Worm (Caenorhabditis elegans) whole organism, L4 larva: ENCODE measurements around the gene aptf-3.

Source experiments
- D1046.2 ChIP-seq: fragments of 200-800 bp; sonication (Bioruptor generic); IDR thresholded peaks from 2 replicates; pipeline ENCODE4 v1.3.6; 2022; ENCODE audit warnings: missing genetic modification characterization, missing compliant biosample characterization
- F10B5.3 ChIP-seq: sonication (generic microtip); optimal IDR thresholded peaks from 2 replicates; lab custom pipeline; 2016; ENCODE audit warnings: mild to moderate bottlenecking, missing genetic modification characterization, missing compliant biosample characterization
- F44E2.7 ChIP-seq: fragments of 200-800 bp; sonication (Bioruptor generic); IDR thresholded peaks from 2 replicates; pipeline ENCODE4 v2.1.2; 2022; ENCODE audit warnings: missing genetic modification characterization, missing compliant biosample characterization
- F49E8.2 ChIP-seq: sonication (generic microtip); optimal IDR thresholded peaks from 2 replicates; lab custom pipeline; 2016; ENCODE audit warnings: missing compliant biosample characterization, mild to moderate bottlenecking, missing genetic modification characterization, borderline replicate concordance
- R02D3.7 ChIP-seq: fragments of 150-350 bp; sonication (generic microtip); optimal IDR thresholded peaks from 3 replicates; lab custom pipeline; 2014; ENCODE audit warnings: missing biosample characterization, missing genetic modification characterization
- Y105C5A.15 ChIP-seq: fragments of 200-800 bp; sonication (Bioruptor generic); IDR thresholded peaks from 2 replicates; pipeline ENCODE4 v1.3.6; 2022; ENCODE audit warnings: missing genetic modification characterization, missing compliant biosample characterization
- ZK337.2 ChIP-seq: fragments of 200-800 bp; sonication (Bioruptor generic); IDR thresholded peaks from 2 replicates; pipeline ENCODE4 v1.3.6; 2022; ENCODE audit warnings: missing genetic modification reagents, missing genetic modification characterization, missing compliant biosample characterization
- aha-1 ChIP-seq: fragments of 150-350 bp; peaks from one replicate; lab custom pipeline; 2014; ENCODE audit warnings: missing biosample characterization, missing genetic modification characterization
- ama-1 ChIP-seq: fragments of 150-350 bp; optimal IDR thresholded peaks from 2 replicates; lab custom pipeline; 2014; ENCODE audit warnings: inconsistent platforms, mixed read lengths
- attf-4 ChIP-seq: sonication (generic microtip); optimal IDR thresholded peaks from 3 replicates; lab custom pipeline; 2017; ENCODE audit warnings: missing biosample characterization, missing genetic modification characterization
- ceh-28 ChIP-seq: fragments of 150-350 bp; optimal IDR thresholded peaks from 2 replicates; lab custom pipeline; 2014; ENCODE audit warnings: missing biosample characterization, missing genetic modification reagents, missing genetic modification characterization
- ceh-44 ChIP-seq: fragments of 200-800 bp; sonication (Bioruptor generic); IDR thresholded peaks from 2 replicates; pipeline ENCODE4 v1.3.6; 2022; ENCODE audit warnings: missing genetic modification reagents, missing genetic modification characterization, missing compliant biosample characterization
- ceh-82 ChIP-seq: sonication (generic microtip); optimal IDR thresholded peaks from 2 replicates; lab custom pipeline; 2017; ENCODE audit warnings: missing biosample characterization, missing genetic modification characterization
- ces-1 ChIP-seq: fragments of 150-350 bp; sonication (generic microtip); optimal IDR thresholded peaks from 4 replicates; lab custom pipeline; 2014; ENCODE audit warnings: missing biosample characterization, missing genetic modification reagents, missing genetic modification characterization
- daf-16 ChIP-seq, 3 experiments: sonication (generic microtip); optimal IDR thresholded peaks; 2 replicates each; lab custom pipeline; 2016 to 2017; ENCODE audit warnings: missing genetic modification characterization in 3 of 3, missing genetic modification reagents in 3 of 3, mild to moderate bottlenecking in 2 of 3, missing compliant biosample characterization in 2 of 3, missing biosample characterization in 1 of 3, moderate library complexity in 1 of 3
- daf-19 ChIP-seq: fragments of 200-800 bp; sonication (Bioruptor generic); conservative IDR thresholded peaks from 2 replicates; pipeline ENCODE4 v1.3.6; 2022; ENCODE audit warnings: missing genetic modification characterization, missing compliant biosample characterization
- daf-8 ChIP-seq: fragments of 200-800 bp; sonication (Bioruptor generic); IDR thresholded peaks from 2 replicates; pipeline ENCODE4 v1.3.6; 2022; ENCODE audit warnings: missing genetic modification characterization, missing compliant biosample characterization
- egl-43 ChIP-seq: fragments of 200-800 bp; sonication (Bioruptor generic); IDR thresholded peaks from 2 replicates; pipeline ENCODE4 v1.3.6; 2022; ENCODE audit warnings: missing genetic modification reagents, missing genetic modification characterization, missing compliant biosample characterization
- fkh-10 ChIP-seq: fragments of 150-350 bp; optimal IDR thresholded peaks from 2 replicates; lab custom pipeline; 2014; ENCODE audit warnings: missing biosample characterization, missing genetic modification reagents, missing genetic modification characterization
- fos-1 ChIP-seq: fragments of 150-350 bp; optimal IDR thresholded peaks from 2 replicates; lab custom pipeline; 2014; ENCODE audit warnings: missing biosample characterization, missing genetic modification characterization
- hlh-30 ChIP-seq: sonication (generic microtip); optimal IDR thresholded peaks from 2 replicates; lab custom pipeline; 2017; ENCODE audit warnings: antibody characterized with exemption, mild to moderate bottlenecking, missing genetic modification characterization, missing compliant biosample characterization; ENCODE audit not compliant: insufficient read depth
- lim-7 ChIP-seq: fragments of 200-800 bp; sonication (Bioruptor generic); IDR thresholded peaks from 2 replicates; pipeline ENCODE4 v1.3.6; 2022; ENCODE audit warnings: missing genetic modification characterization, missing compliant biosample characterization
- lin-13 ChIP-seq: fragments of 150-350 bp; optimal IDR thresholded peaks from 2 replicates; lab custom pipeline; 2014; ENCODE audit warnings: missing biosample characterization, missing genetic modification reagents, missing genetic modification characterization
- lin-15B ChIP-seq: fragments of 150-350 bp; sonication (generic microtip); optimal IDR thresholded peaks from 3 replicates; lab custom pipeline; 2014; ENCODE audit warnings: missing biosample characterization, missing genetic modification characterization
- lin-29 ChIP-seq: fragments of 200-800 bp; sonication (Bioruptor generic); IDR thresholded peaks from 2 replicates; pipeline ENCODE4 v1.3.6; 2022; ENCODE audit warnings: missing genetic modification reagents, missing genetic modification characterization, missing compliant biosample characterization
- lin-39 ChIP-seq: fragments of 150-350 bp; optimal IDR thresholded peaks from 2 replicates; lab custom pipeline; 2014; ENCODE audit warnings: missing biosample characterization, missing genetic modification reagents, missing genetic modification characterization
- lir-3 ChIP-seq: sonication (generic microtip); optimal IDR thresholded peaks from 2 replicates; lab custom pipeline; 2016; ENCODE audit warnings: mild to moderate bottlenecking, missing genetic modification characterization, missing compliant biosample characterization
- lsy-2 ChIP-seq, 2 experiments: fragments of 150-350 bp in 1 of 2; sonication (generic microtip) in 1 of 2; optimal IDR thresholded peaks; 2 replicates each; lab custom pipeline; 2014 to 2017; ENCODE audit warnings: missing biosample characterization in 2 of 2, missing genetic modification characterization in 2 of 2
- mdl-1 ChIP-seq, 2 experiments: fragments of 150-350 bp in 1 of 2; sonication (generic microtip) in 1 of 2; optimal IDR thresholded peaks; 2 replicates each; lab custom pipeline; 2014 to 2017; ENCODE audit warnings: missing biosample characterization in 2 of 2, missing genetic modification characterization in 2 of 2
- mep-1 ChIP-seq: fragments of 150-350 bp; sonication (generic microtip); optimal IDR thresholded peaks from 3 replicates; lab custom pipeline; 2014; ENCODE audit warnings: missing biosample characterization, missing genetic modification characterization
- mxl-2 ChIP-seq: fragments of 200-800 bp; sonication (Bioruptor generic); conservative IDR thresholded peaks from 2 replicates; pipeline ENCODE4 v1.3.6; 2022; ENCODE audit warnings: missing genetic modification reagents, missing genetic modification characterization, missing compliant biosample characterization
- nhr-111 ChIP-seq: fragments of 200-800 bp; sonication (Bioruptor generic); optimal IDR thresholded peaks from 2 replicates; lab custom pipeline; 2018; ENCODE audit warnings: mild to moderate bottlenecking, missing genetic modification characterization, missing compliant biosample characterization
- nhr-28 ChIP-seq: fragments of 150-350 bp; optimal IDR thresholded peaks from 2 replicates; lab custom pipeline; 2014; ENCODE audit warnings: missing biosample characterization, missing genetic modification characterization
- nhr-41 ChIP-seq: fragments of 200-800 bp; sonication (Bioruptor generic); IDR thresholded peaks from 2 replicates; pipeline ENCODE4 v1.3.6; 2022; ENCODE audit warnings: missing genetic modification reagents, missing genetic modification characterization, missing compliant biosample characterization
- nhr-6 ChIP-seq: fragments of 150-350 bp; optimal IDR thresholded peaks from 2 replicates; lab custom pipeline; 2014; ENCODE audit warnings: missing biosample characterization, missing genetic modification characterization
- php-3 ChIP-seq: fragments of 200-800 bp; sonication (Bioruptor generic); IDR thresholded peaks from 2 replicates; pipeline ENCODE4 v1.3.6; 2022; ENCODE audit warnings: missing genetic modification reagents, missing genetic modification characterization, missing compliant biosample characterization
- pqm-1 ChIP-seq: sonication (generic microtip); optimal IDR thresholded peaks from 2 replicates; lab custom pipeline; 2017; ENCODE audit warnings: missing biosample characterization, missing genetic modification characterization
- set-16 ChIP-seq: fragments of 200-800 bp; sonication (Bioruptor generic); IDR thresholded peaks from 2 replicates; pipeline ENCODE4 v1.3.6; 2022; ENCODE audit warnings: missing genetic modification reagents, missing genetic modification characterization, missing compliant biosample characterization
- snpc-1.2 ChIP-seq: fragments of 200-800 bp; sonication (Bioruptor generic); IDR thresholded peaks from 2 replicates; pipeline ENCODE4 v1.3.6; 2022; ENCODE audit warnings: missing genetic modification reagents, missing genetic modification characterization, missing compliant biosample characterization
- spr-3 ChIP-seq: fragments of 200-800 bp; sonication (Bioruptor generic); optimal IDR thresholded peaks from 2 replicates; lab custom pipeline; 2018; ENCODE audit warnings: mild to moderate bottlenecking, missing genetic modification characterization, missing compliant biosample characterization
- unc-39 ChIP-seq: sonication (generic microtip); optimal IDR thresholded peaks from 2 replicates; lab custom pipeline; 2017; ENCODE audit warnings: missing biosample characterization, missing genetic modification characterization
- unc-62 ChIP-seq, 3 experiments: fragments of 150-350 bp in 1 of 3; sonication (generic microtip); optimal IDR thresholded peaks in 2 of 3; peaks in 1 of 3; 1 replicate in 1 of 3; 2 replicates in 2 of 3; lab custom pipeline; 2014 to 2017; ENCODE audit warnings: missing biosample characterization in 3 of 3, missing genetic modification characterization in 3 of 3, missing genetic modification reagents in 3 of 3, missing genotype in 1 of 3
- zfp-2 ChIP-seq: sonication (generic microtip); optimal IDR thresholded peaks from 2 replicates; lab custom pipeline; 2016; ENCODE audit warnings: mild to moderate bottlenecking, missing genetic modification characterization, missing compliant biosample characterization

aptf-3 gene

DNA sequence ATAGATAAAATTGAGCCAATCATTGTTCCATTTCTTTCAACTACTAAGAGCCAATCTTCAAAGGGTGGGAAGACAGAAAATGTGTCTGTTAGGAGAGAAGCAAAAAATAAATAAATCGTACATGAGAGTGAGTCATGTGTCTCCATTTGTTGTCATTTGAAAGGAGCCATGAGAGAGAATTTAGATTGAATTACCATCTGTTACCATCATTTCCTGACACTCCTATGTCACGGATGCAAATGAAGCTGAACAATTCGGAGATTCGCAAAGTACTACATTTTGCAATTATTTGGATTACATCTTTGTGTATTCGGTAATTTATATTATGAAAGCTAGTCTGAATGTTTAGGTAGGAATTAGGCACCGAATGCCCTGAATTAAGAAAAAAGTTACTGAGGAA is 5.5 kb upstream of the aptf-3 start:
- peak; percentile 41 for TF ChIP-seq aha-1
- TF ChIP-seq spr-3, result no peak
- no peak for TF ChIP-seq ceh-44
- TF ChIP-seq zfp-2, result no peak
- no peak for TF ChIP-seq lin-15B (tag; lab: Kevin White, UChicago)

DNA sequence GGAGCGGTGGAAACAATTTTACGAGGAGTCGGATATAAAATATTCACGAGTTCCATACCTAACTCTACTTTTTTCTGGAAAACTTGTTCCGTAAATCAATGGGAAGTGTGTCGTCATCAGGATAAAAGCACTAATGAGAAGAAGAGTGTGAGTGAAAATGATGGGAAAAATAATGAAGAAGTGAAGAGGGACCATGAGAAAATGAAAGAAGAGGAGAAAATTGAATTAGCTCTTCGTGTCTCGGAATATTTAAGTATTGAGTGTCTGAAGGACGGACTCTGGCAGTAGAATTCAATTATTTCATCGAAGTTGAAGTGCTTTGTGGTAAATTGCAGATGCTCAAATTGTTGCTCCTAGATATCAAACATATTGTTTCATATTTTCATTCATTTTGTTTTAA is 4.8 kb upstream of the aptf-3 start:
- TF ChIP-seq pqm-1, result no peak
- no peak for TF ChIP-seq Y105C5A.15 (GFP tag; lab: Robert Waterston, UW)
- TF ChIP-seq mep-1, result no peak
- TF ChIP-seq D1046.2, result no peak
- TF ChIP-seq daf-16 (GFP tag; optimal IDR thresholded peaks at IDR 0.05; lab: Kevin White, UChicago), result no peak
- TF ChIP-seq daf-16 (tag; optimal IDR thresholded peaks at IDR 0.05; lab: Kevin White, UChicago), result no peak
- peak; percentile 85 for TF ChIP-seq ces-1 (GFP tag; lab: Kevin White, UChicago)
- no peak for TF ChIP-seq nhr-41 (GFP tag; lab: Robert Waterston, UW)
- TF ChIP-seq unc-62 (GFP tag; optimal IDR thresholded peaks at IDR 0.05 in 1 of 2; lab: Kevin White, UChicago), result peak in 1 of 2 experiments; percentile 91
- no peak for TF ChIP-seq unc-62 (tag; optimal IDR thresholded peaks at IDR 0.05; lab: Kevin White, UChicago)
- no peak for TF ChIP-seq F44E2.7 (GFP tag; lab: Robert Waterston, UW)
- TF ChIP-seq ceh-28 (tag; lab: Kevin White, UChicago), result no peak
- TF ChIP-seq ama-1, result no peak
- no peak for TF ChIP-seq lir-3 (tag; lab: Kevin White, UChicago)
- TF ChIP-seq F10B5.3 (tag; lab: Kevin White, UChicago), result no peak
- TF ChIP-seq daf-8 (GFP tag; lab: Robert Waterston, UW), result no peak
- no peak for TF ChIP-seq lin-29 (GFP tag; lab: Robert Waterston, UW)
- TF ChIP-seq daf-19, result no peak
- TF ChIP-seq lsy-2 (tag; optimal IDR thresholded peaks at IDR 0.05; lab: Kevin White, UChicago), result no peak
- no peak for TF ChIP-seq R02D3.7 (tag; lab: Kevin White, UChicago)
- no peak for TF ChIP-seq mdl-1 (tag; optimal IDR thresholded peaks at IDR 0.05; lab: Kevin White, UChicago)
- TF ChIP-seq set-16, result no peak
- no peak for TF ChIP-seq fos-1 (tag; lab: Kevin White, UChicago)
- peak; percentile 53 for TF ChIP-seq aha-1

ce11 chrII:8590684-8591083 is 3.3 kb upstream of the aptf-3 start, which contains the start of gene aptf-4:
Gene aptf-4 (plus strand): TSS chrII:8590984.
- no peak for TF ChIP-seq lim-7 (GFP tag; lab: Robert Waterston, UW)
- no peak for TF ChIP-seq lin-39
- no peak for TF ChIP-seq attf-4 (tag; lab: Kevin White, UChicago)
- TF ChIP-seq, all 104 proteins: peak for 0

DNA sequence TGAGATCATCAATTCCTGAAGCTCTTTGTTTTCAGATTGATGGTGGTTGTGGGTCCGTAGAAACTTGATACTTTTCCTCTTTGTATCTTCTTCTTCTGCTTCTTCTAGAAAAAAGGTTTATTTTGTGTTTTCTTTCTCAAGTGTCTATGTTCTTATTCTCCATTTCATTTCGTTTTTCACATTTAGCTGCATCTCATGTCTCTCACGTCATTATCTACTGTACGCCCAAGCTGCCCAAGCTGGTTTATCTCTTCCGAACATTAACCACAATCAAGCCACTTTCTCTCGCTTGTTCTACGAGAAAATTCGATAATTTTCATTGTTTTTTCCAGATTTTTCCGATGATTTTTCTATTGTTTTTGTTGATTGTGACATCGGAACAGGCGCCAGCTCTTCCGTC is 5.2 kb downstream of the aptf-3 start, which contains the start of gene F28C6.5:
Gene F28C6.5, plus strand, starts transcription at position 301 of the 400 bp plus-strand sequence.
- TF ChIP-seq mxl-2 (GFP tag; lab: Robert Waterston, UW), result no peak
- TF ChIP-seq lsy-2 (tag; optimal IDR thresholded peaks at IDR 0.05; lab: Kevin White, UChicago), result no peak

DNA sequence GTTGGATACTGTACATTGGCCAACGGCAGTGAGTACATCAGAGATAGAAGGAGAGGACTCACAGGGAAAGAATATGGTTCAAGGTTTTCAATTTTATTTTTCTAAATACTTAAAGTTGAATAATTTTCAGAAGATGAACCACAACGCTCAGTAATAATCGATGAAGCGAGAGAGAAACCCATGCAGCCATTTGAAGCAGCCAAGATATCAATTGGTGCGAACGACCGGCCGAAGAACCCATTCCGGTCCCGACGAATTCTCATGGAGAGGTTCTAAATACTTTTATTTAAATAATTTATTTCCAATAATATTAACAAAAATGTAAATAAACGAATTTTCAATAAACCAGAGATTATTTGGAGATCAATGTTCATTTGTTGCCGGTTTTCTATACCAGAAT is 6.2 kb downstream of the aptf-3 start, which contains the start of gene pigg-1:
Gene pigg-1, minus strand, starts transcription at position 101 of the 400 bp plus-strand sequence.
- TF ChIP-seq aha-1, result peak; percentile 30
- no peak for TF ChIP-seq zfp-2

ce11 chrII:8602337-8602944 is 8.5 kb downstream of the aptf-3 start, which contains the start of the genes cpf-1 and rpl-26:
Gene cpf-1 (minus strand): TSS chrII:8602440.
Gene rpl-26 (plus strand): TSS chrII:8602785.
- TF ChIP-seq ZK337.2 (GFP tag; lab: Robert Waterston, UW) (no peak), nhr-28 (peak; percentile 78), hlh-30 (tag; lab: Kevin White, UChicago) (no peak), zfp-2 (no peak), unc-39 (no peak), nhr-6 (tag; lab: Kevin White, UChicago) (peak; percentile 15), lin-13 (GFP tag; lab: Kevin White, UChicago) (no peak), ceh-82 (tag; lab: Kevin White, UChicago) (no peak), snpc-1.2 (GFP tag; lab: Robert Waterston, UW) (no peak), egl-43 (no peak), php-3 (GFP tag; lab: Robert Waterston, UW) (no peak), F49E8.2 (tag; lab: Kevin White, UChicago) (no peak), unc-62 (GFP tag; optimal IDR thresholded peaks at IDR 0.05 in 1 of 2; lab: Kevin White, UChicago) (no peak), unc-62 (tag; optimal IDR thresholded peaks at IDR 0.05; lab: Kevin White, UChicago) (no peak), fkh-10 (GFP tag; lab: Kevin White, UChicago) (peak; percentile 24), nhr-111 (GFP tag; lab: Kevin White, UChicago) (no peak)
